Fruit fly (Drosophila melanogaster) whole organism, adult: Measurements from ENCODE around the gene CG17896.

ENCODE experiments used
- CG14711 ChIP-seq: fragments of 200-800 bp; sonication (Bioruptor generic); optimal IDR thresholded peaks from 2 replicates; lab custom pipeline; 2018; ENCODE audit warnings: missing biosample characterization, mild to moderate bottlenecking, missing genetic modification characterization, moderate library complexity
- CG5204 ChIP-seq: fragments of 200-800 bp; sonication (Bioruptor generic); optimal IDR thresholded peaks from 2 replicates; lab custom pipeline; 2016; ENCODE audit warnings: missing biosample characterization, missing genetic modification characterization
- CG7045 ChIP-seq: fragments of 200-800 bp; sonication (Bioruptor generic); optimal IDR thresholded peaks from 2 replicates; lab custom pipeline; 2017; ENCODE audit warnings: missing biosample characterization, mild to moderate bottlenecking, missing genetic modification characterization
- Clk ChIP-seq: fragments of 200-800 bp; sonication (Bioruptor generic); optimal IDR thresholded peaks from 2 replicates; lab custom pipeline; 2017; ENCODE audit warnings: missing biosample characterization, missing genetic modification characterization
- Mnt ChIP-seq: fragments of 200-800 bp; sonication (Bioruptor generic); optimal IDR thresholded peaks from 2 replicates; lab custom pipeline; 2016; ENCODE audit warnings: missing biosample characterization, mild to moderate bottlenecking, missing genetic modification characterization
- cic ChIP-seq: fragments of 200-800 bp; sonication (Bioruptor generic); optimal IDR thresholded peaks from 2 replicates; lab custom pipeline; 2017; ENCODE audit warnings: missing biosample characterization, mild to moderate bottlenecking, missing genetic modification characterization, moderate library complexity
- cnc ChIP-seq, 2 experiments: fragments of >200 bp; optimal IDR thresholded peaks; 2 replicates each; lab custom pipeline; 2017
- pad ChIP-seq: fragments of 200-800 bp; sonication (Bioruptor generic); optimal IDR thresholded peaks from 3 replicates; lab custom pipeline; 2017; ENCODE audit warnings: missing biosample characterization, missing genetic modification characterization, mild to moderate bottlenecking, moderate library complexity, missing genetic modification reagents

DNA sequence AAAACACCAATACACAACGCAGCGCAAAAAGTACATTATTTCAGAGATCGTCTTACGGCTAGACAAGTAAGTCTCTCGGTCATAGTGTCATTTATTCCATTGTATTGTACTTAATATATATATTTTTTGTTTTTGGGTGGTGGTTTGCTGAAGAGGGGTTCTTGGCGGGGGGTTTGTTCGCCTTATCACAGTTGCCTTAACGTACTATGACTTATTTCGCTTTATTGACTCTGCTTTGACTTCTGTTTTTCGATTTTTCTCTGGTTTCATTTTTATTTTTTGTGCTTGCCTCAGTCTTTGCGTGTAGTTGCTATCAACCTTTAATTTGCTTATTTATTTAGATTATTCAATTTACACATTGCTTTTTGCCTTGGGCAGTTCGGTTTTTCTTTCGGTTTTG, 17.2 kb upstream of the CG17896 start:
- TF ChIP-seq CG14711 (tag; lab: Kevin White, UChicago), result no peak
- TF ChIP-seq Clk, result no peak
- no peak for TF ChIP-seq Mnt
- no peak for TF ChIP-seq cnc (optimal IDR thresholded peaks at IDR 0.05; lab: Kevin White, UChicago)
- no peak for TF ChIP-seq CG5204
- TF ChIP-seq pad (GFP tag; lab: Kevin White, UChicago), result no peak
- TF ChIP-seq cic, result no peak
- TF ChIP-seq CG7045 (GFP tag; lab: Kevin White, UChicago), result no peak
